Worm (Caenorhabditis elegans) whole organism, L3 larva: ENCODE measurements around the gene cyp-25A4.

Source experiments
- R02D3.7 ChIP-seq: fragments of 150-350 bp; optimal IDR thresholded peaks from 2 replicates; lab custom pipeline; 2014; ENCODE audit warnings: missing biosample characterization, missing genetic modification characterization
- ztf-11 ChIP-seq: fragments of 150-350 bp; optimal IDR thresholded peaks from 2 replicates; lab custom pipeline; 2014; ENCODE audit warnings: missing biosample characterization, missing genetic modification characterization

DNA sequence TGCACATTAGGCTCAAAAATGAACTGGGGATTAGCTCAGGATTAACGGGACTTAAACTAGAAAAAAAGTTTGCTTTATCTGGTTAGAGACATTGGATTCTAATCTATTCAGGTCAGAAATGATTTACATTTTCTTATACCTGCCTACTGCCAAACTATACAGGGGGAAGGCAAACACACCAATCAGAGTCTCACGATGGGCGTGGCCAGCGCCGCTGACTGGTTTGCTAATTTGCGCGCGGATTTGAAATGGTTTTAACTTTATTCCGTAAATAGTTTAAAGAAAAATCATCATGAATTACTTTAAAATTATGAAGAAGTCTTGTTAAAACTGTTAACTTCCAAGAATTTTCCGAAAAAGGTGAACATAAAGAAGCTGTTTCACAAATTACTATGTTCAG, 46.5 kb upstream of the cyp-25A4 start:
- no peak for TF ChIP-seq ztf-11 (tag; lab: Kevin White, UChicago)
- no peak for TF ChIP-seq R02D3.7
